Fruit fly (Drosophila melanogaster) whole organism, embryonic: Measurements from ENCODE around the gene Pisd.

Experiments used
- Atf3 ChIP-seq: fragments of 200-800 bp; sonication (Bioruptor generic); optimal IDR thresholded peaks from 3 replicates; lab custom pipeline; 2016; ENCODE audit warnings: missing biosample characterization, missing genetic modification characterization
- Bgb ChIP-seq: fragments of 200-800 bp; sonication (Bioruptor generic); IDR thresholded peaks from 2 replicates; pipeline ENCODE4 v1.3.6; 2022; ENCODE audit warnings: missing biosample characterization, missing genetic modification characterization; ENCODE audit not compliant: partially characterized antibody
- Blimp-1 ChIP-seq: fragments of 200-800 bp; sonication (Bioruptor generic); optimal IDR thresholded peaks from 3 replicates; lab custom pipeline; 2018; ENCODE audit warnings: missing biosample characterization, missing genetic modification characterization, mild to moderate bottlenecking, moderate library complexity, missing genetic modification reagents
- CG10209 ChIP-seq: fragments of 200-800 bp; sonication (Bioruptor generic); optimal IDR thresholded peaks from 3 replicates; lab custom pipeline; 2017; ENCODE audit warnings: missing biosample characterization, mild to moderate bottlenecking, missing genetic modification characterization, missing genetic modification reagents
- CG10321 ChIP-seq: fragments of 200-800 bp; sonication (Bioruptor generic); IDR thresholded peaks from 2 replicates; pipeline ENCODE4 v1.3.6; 2022; ENCODE audit warnings: missing biosample characterization, missing genetic modification characterization
- CG11560 ChIP-seq: fragments of 200-800 bp; sonication (Bioruptor generic); IDR thresholded peaks from 3 replicates; pipeline ENCODE4 v1.3.6; 2022; ENCODE audit warnings: missing biosample characterization, missing genetic modification characterization
- CG12391 ChIP-seq: fragments of 200-800 bp; sonication (Bioruptor generic); optimal IDR thresholded peaks from 3 replicates; lab custom pipeline; 2018; ENCODE audit warnings: missing biosample characterization, mild to moderate bottlenecking, missing genetic modification characterization, moderate library complexity
- CG13424 ChIP-seq: fragments of 200-800 bp; sonication (Bioruptor generic); optimal IDR thresholded peaks from 2 replicates; lab custom pipeline; 2019; ENCODE audit warnings: missing biosample characterization, mild to moderate bottlenecking, missing genetic modification characterization, moderate library complexity
- CG16815 ChIP-seq: fragments of 200-800 bp; sonication (Bioruptor generic); optimal IDR thresholded peaks from 3 replicates; lab custom pipeline; 2017; ENCODE audit warnings: missing biosample characterization, mild to moderate bottlenecking, missing genetic modification characterization
- CG2120 ChIP-seq: fragments of 200-800 bp; sonication (Bioruptor generic); optimal IDR thresholded peaks from 3 replicates; lab custom pipeline; 2016; ENCODE audit warnings: missing biosample characterization, missing genetic modification characterization
- CG31388 ChIP-seq: fragments of 200-800 bp; sonication (Bioruptor generic); optimal IDR thresholded peaks from 2 replicates; lab custom pipeline; 2016; ENCODE audit warnings: missing biosample characterization, missing genetic modification characterization
- CG3281 ChIP-seq: fragments of 200-800 bp; sonication (Bioruptor generic); optimal IDR thresholded peaks from 3 replicates; lab custom pipeline; 2017; ENCODE audit warnings: missing biosample characterization, mild to moderate bottlenecking, missing genetic modification characterization
- CG4360 ChIP-seq: fragments of 200-800 bp; sonication (Bioruptor generic); IDR thresholded peaks from 2 replicates; pipeline ENCODE4 v1.3.6; 2022; ENCODE audit warnings: missing biosample characterization, missing genetic modification characterization
- CG5245 ChIP-seq: fragments of 200-800 bp; sonication (Bioruptor generic); optimal IDR thresholded peaks from 3 replicates; lab custom pipeline; 2016; ENCODE audit warnings: missing biosample characterization, missing genetic modification characterization
- CG5953 ChIP-seq: fragments of 200-800 bp; sonication (Bioruptor generic); IDR thresholded peaks from 2 replicates; pipeline ENCODE4 v1.3.6; 2022; ENCODE audit warnings: missing biosample characterization, missing genetic modification characterization
- CG6175 ChIP-seq: fragments of 200-800 bp; sonication (Bioruptor generic); IDR thresholded peaks from 3 replicates; pipeline ENCODE4 v1.3.6; 2022; ENCODE audit warnings: missing biosample characterization, missing genetic modification characterization
- CG7556 ChIP-seq: fragments of 200-800 bp; sonication (Bioruptor generic); optimal IDR thresholded peaks from 2 replicates; lab custom pipeline; 2017; ENCODE audit warnings: missing biosample characterization, mild to moderate bottlenecking, missing genetic modification characterization
- CG8089 ChIP-seq: fragments of 200-800 bp; sonication (Bioruptor generic); optimal IDR thresholded peaks from 3 replicates; lab custom pipeline; 2016; ENCODE audit warnings: missing biosample characterization, missing genetic modification characterization
- CG8478 ChIP-seq: fragments of >200 bp; optimal IDR thresholded peaks from 2 replicates; lab custom pipeline; 2018
- Dek ChIP-seq: fragments of 200-800 bp; sonication (Bioruptor generic); optimal IDR thresholded peaks from 3 replicates; lab custom pipeline; 2019; ENCODE audit warnings: missing biosample characterization, mild to moderate bottlenecking, missing genetic modification characterization, moderate library complexity
- Ets65A ChIP-seq: fragments of 200-800 bp; sonication (Bioruptor generic); peaks from one replicate; lab custom pipeline; 2016; ENCODE audit warnings: missing biosample characterization, missing genetic modification characterization
- H15 ChIP-seq: fragments of 200-800 bp; sonication (Bioruptor generic); IDR thresholded peaks from 3 replicates; pipeline ENCODE4 v1.3.6; 2022; ENCODE audit warnings: missing biosample characterization, missing genetic modification characterization
- Hmx ChIP-seq: fragments of 200-800 bp; sonication (Bioruptor generic); optimal IDR thresholded peaks from 2 replicates; lab custom pipeline; 2016; ENCODE audit warnings: missing biosample characterization, missing genetic modification characterization
- Kr ChIP-seq: fragments of 200-800 bp; sonication (Bioruptor generic); optimal IDR thresholded peaks from 2 replicates; lab custom pipeline; 2017; ENCODE audit warnings: missing biosample characterization, mild to moderate bottlenecking, missing genetic modification characterization
- Ssrp ChIP-seq: fragments of 200-800 bp; sonication (Bioruptor generic); optimal IDR thresholded peaks from 2 replicates; lab custom pipeline; 2018; ENCODE audit warnings: missing biosample characterization, mild to moderate bottlenecking, missing genetic modification characterization, moderate library complexity
- Usf ChIP-seq: fragments of 200-800 bp; sonication (Bioruptor generic); optimal IDR thresholded peaks from 2 replicates; lab custom pipeline; 2017; ENCODE audit warnings: missing genotype, missing biosample characterization, missing genetic modification characterization
- Vsx1 ChIP-seq: fragments of 200-800 bp; sonication (Bioruptor generic); optimal IDR thresholded peaks from 2 replicates; lab custom pipeline; 2017; ENCODE audit warnings: missing biosample characterization, mild to moderate bottlenecking, missing genetic modification characterization, missing genetic modification reagents
- bcd ChIP-seq: fragments of 200-800 bp; sonication (Bioruptor generic); optimal IDR thresholded peaks from 2 replicates; lab custom pipeline; 2017; ENCODE audit warnings: missing biosample characterization, mild to moderate bottlenecking, missing genetic modification characterization
- bsh ChIP-seq, 2 experiments: fragments of 200-800 bp; sonication (Bioruptor generic); optimal IDR thresholded peaks; 2 replicates each; lab custom pipeline; 2017 to 2018; ENCODE audit warnings: mild to moderate bottlenecking in 2 of 2, missing biosample characterization in 2 of 2, missing genetic modification characterization in 2 of 2, moderate library complexity in 1 of 2
- caup ChIP-seq: fragments of 200-800 bp; sonication (Bioruptor generic); optimal IDR thresholded peaks from 3 replicates; lab custom pipeline; 2017; ENCODE audit warnings: missing biosample characterization, mild to moderate bottlenecking, missing genetic modification characterization, moderate library complexity; ENCODE audit not compliant: severe bottlenecking
- chn ChIP-seq: fragments of 200-800 bp; sonication (Bioruptor generic); optimal IDR thresholded peaks from 2 replicates; lab custom pipeline; 2016; ENCODE audit warnings: missing biosample characterization, missing genetic modification characterization
- crc ChIP-seq: fragments of 200-800 bp; sonication (Bioruptor generic); optimal IDR thresholded peaks from 2 replicates; lab custom pipeline; 2016; ENCODE audit warnings: missing biosample characterization, missing genetic modification characterization
- croc ChIP-seq: fragments of 200-800 bp; sonication (Bioruptor generic); conservative IDR thresholded peaks from 3 replicates; pipeline ENCODE4 v1.3.6; 2022; ENCODE audit warnings: missing biosample characterization, missing genetic modification characterization
- crp ChIP-seq, 2 experiments: fragments of 200-800 bp; sonication (Bioruptor generic); optimal IDR thresholded peaks; 2 replicates in 1 of 2; 3 replicates in 1 of 2; lab custom pipeline; 2017; ENCODE audit warnings: missing biosample characterization in 2 of 2, missing genetic modification characterization in 2 of 2, mild to moderate bottlenecking in 1 of 2, moderate library complexity in 1 of 2
- dan ChIP-seq: fragments of 200-800 bp; sonication (Bioruptor generic); IDR thresholded peaks from 2 replicates; pipeline ENCODE4 v1.3.6; 2022; ENCODE audit warnings: missing biosample characterization, missing genetic modification characterization
- fru ChIP-seq: fragments of >200 bp; optimal IDR thresholded peaks from 2 replicates; lab custom pipeline; 2017
- gcm ChIP-seq: fragments of 200-800 bp; sonication (Bioruptor generic); optimal IDR thresholded peaks from 2 replicates; lab custom pipeline; 2019; ENCODE audit warnings: missing biosample characterization, mild to moderate bottlenecking, missing genetic modification characterization, moderate library complexity
- grn ChIP-seq: fragments of 200-800 bp; sonication (Bioruptor generic); optimal IDR thresholded peaks from 3 replicates; lab custom pipeline; 2017; ENCODE audit warnings: missing biosample characterization, missing genetic modification characterization
- gsb ChIP-seq: fragments of 200-800 bp; sonication (Bioruptor generic); IDR thresholded peaks from 2 replicates; pipeline ENCODE4 v1.3.6; 2022; ENCODE audit warnings: missing biosample characterization, missing genetic modification characterization
- insv ChIP-seq, 2 experiments: fragments of 200-800 bp; sonication (Bioruptor generic); optimal IDR thresholded peaks; 3 replicates each; lab custom pipeline; 2016 to 2018; ENCODE audit warnings: missing biosample characterization in 2 of 2, missing genetic modification characterization in 2 of 2
- jing ChIP-seq: fragments of 200-800 bp; sonication (Bioruptor generic); optimal IDR thresholded peaks from 2 replicates; lab custom pipeline; 2018; ENCODE audit warnings: missing biosample characterization, mild to moderate bottlenecking, missing genetic modification characterization
- jumu ChIP-seq: fragments of 200-800 bp; sonication (Bioruptor generic); optimal IDR thresholded peaks from 3 replicates; lab custom pipeline; 2016; ENCODE audit warnings: missing biosample characterization, missing genetic modification characterization
- kah ChIP-seq: fragments of 200-800 bp; sonication (Bioruptor generic); optimal IDR thresholded peaks from 2 replicates; lab custom pipeline; 2018; ENCODE audit warnings: missing biosample characterization, mild to moderate bottlenecking, missing genetic modification characterization
- kni ChIP-seq: fragments of 200-800 bp; sonication (Bioruptor generic); optimal IDR thresholded peaks from 3 replicates; lab custom pipeline; 2017; ENCODE audit warnings: mild to moderate bottlenecking, missing biosample characterization, missing genetic modification reagents, missing genetic modification characterization
- oc ChIP-seq: fragments of 200-800 bp; sonication (Bioruptor generic); optimal IDR thresholded peaks from 2 replicates; lab custom pipeline; 2018; ENCODE audit warnings: missing biosample characterization, mild to moderate bottlenecking, missing genetic modification characterization, moderate library complexity
- odd ChIP-seq: fragments of 200-800 bp; sonication (Bioruptor generic); optimal IDR thresholded peaks from 2 replicates; lab custom pipeline; 2017; ENCODE audit warnings: missing biosample characterization, mild to moderate bottlenecking, missing genetic modification characterization
- pnt ChIP-seq: fragments of 200-800 bp; sonication (Bioruptor generic); optimal IDR thresholded peaks from 3 replicates; lab custom pipeline; 2016; ENCODE audit warnings: missing biosample characterization, missing genetic modification characterization
- schlank ChIP-seq: fragments of 200-800 bp; sonication (Bioruptor generic); optimal IDR thresholded peaks from 2 replicates; lab custom pipeline; 2018; ENCODE audit warnings: missing biosample characterization, mild to moderate bottlenecking, missing genetic modification characterization
- tll ChIP-seq, 2 experiments: fragments of 200-800 bp in 1 of 2; fragments of >200 bp in 1 of 2; sonication (Bioruptor generic) in 1 of 2; optimal IDR thresholded peaks; 2 replicates each; lab custom pipeline; 2017 to 2019; ENCODE audit warnings: missing biosample characterization in 2 of 2, missing genetic modification characterization in 2 of 2, mild to moderate bottlenecking in 1 of 2, moderate library complexity in 1 of 2
- tna ChIP-seq: fragments of 200-800 bp; sonication (Bioruptor generic); IDR thresholded peaks from 2 replicates; pipeline ENCODE4 v1.3.6; 2022; ENCODE audit warnings: missing biosample characterization, missing genetic modification characterization; ENCODE audit not compliant: partially characterized antibody
- zen ChIP-seq: fragments of 200-800 bp; sonication (Bioruptor generic); optimal IDR thresholded peaks from 3 replicates; lab custom pipeline; 2018; ENCODE audit warnings: missing biosample characterization, mild to moderate bottlenecking, missing genetic modification characterization, moderate library complexity
- zfh1 ChIP-seq: fragments of 200-800 bp; sonication (Bioruptor generic); IDR thresholded peaks from 3 replicates; pipeline ENCODE4 v1.3.6; 2022; ENCODE audit warnings: missing biosample characterization, missing genetic modification characterization

Gene Pisd

DNA sequence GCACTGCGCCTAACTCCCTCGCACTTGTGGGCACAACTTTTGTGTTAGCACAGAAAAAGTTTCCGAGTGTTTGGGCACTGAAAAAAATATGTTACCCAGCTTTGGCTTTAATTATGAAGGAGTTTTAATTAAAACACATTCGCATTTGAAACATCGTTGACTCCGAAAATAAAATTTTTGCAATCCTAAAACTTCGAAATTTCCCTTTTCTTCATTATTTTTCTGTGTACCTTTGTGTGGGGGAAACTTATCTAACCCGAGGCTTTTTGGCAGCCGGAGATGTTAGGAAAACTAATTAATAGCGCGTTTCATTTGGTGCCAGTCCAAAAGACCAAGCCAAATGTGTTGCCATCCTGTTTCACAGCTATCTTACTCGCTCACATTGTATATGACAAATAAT lies 41.1 kb downstream of the Pisd start (continued):
- TF ChIP-seq dan (GFP tag; lab: Robert Waterston, UW) (no peak), Vsx1 (GFP tag; lab: Kevin White, UChicago) (no peak), crc (GFP tag; lab: Kevin White, UChicago) (no peak), pnt (no peak), Ets65A (GFP tag; lab: Kevin White, UChicago) (peak; percentile 72), CG7556 (GFP tag; lab: Kevin White, UChicago) (no peak), grn (GFP tag; lab: Kevin White, UChicago) (no peak), H15 (GFP tag; lab: Robert Waterston, UW) (no peak), CG8478 (no peak), fru (lab: Kevin White, UChicago) (no peak), odd (GFP tag; lab: Kevin White, UChicago) (no peak), CG5953 (GFP tag; lab: Robert Waterston, UW) (no peak), CG13424 (tag; lab: Kevin White, UChicago) (no peak), CG8089 (GFP tag; lab: Kevin White, UChicago) (no peak), CG2120 (GFP tag; lab: Kevin White, UChicago) (peak; percentile 35), jumu (GFP tag; lab: Kevin White, UChicago) (no peak), gcm (GFP tag; lab: Kevin White, UChicago) (no peak), schlank (no peak), CG11560 (tag; lab: Robert Waterston, UW) (no peak), CG31388 (GFP tag; lab: Kevin White, UChicago) (no peak), zfh1 (GFP tag; lab: Robert Waterston, UW) (no peak), kah (GFP tag; lab: Kevin White, UChicago) (no peak), Hmx (no peak), tna (GFP tag; lab: Robert Waterston, UW) (no peak), Kr (GFP tag; lab: Kevin White, UChicago) (no peak), CG6175 (GFP tag; lab: Robert Waterston, UW) (no peak), insv (GFP tag; optimal IDR thresholded peaks at IDR 0.05; lab: Kevin White, UChicago) (no peak), CG10321 (no peak), oc (tag; lab: Kevin White, UChicago) (no peak), CG16815 (GFP tag; lab: Kevin White, UChicago) (no peak), caup (GFP tag; lab: Kevin White, UChicago) (no peak), Blimp-1 (no peak), Dek (peak; percentile 27), CG4360 (GFP tag; lab: Robert Waterston, UW) (no peak), CG3281 (GFP tag; lab: Kevin White, UChicago) (peak; percentile 24), tll (GFP tag; optimal IDR thresholded peaks at IDR 0.05; lab: Kevin White, UChicago) (no peak), kni (no peak), Ssrp (no peak), zen (tag; lab: Kevin White, UChicago) (no peak), croc (GFP tag; lab: Robert Waterston, UW) (no peak), CG10209 (GFP tag; lab: Kevin White, UChicago) (no peak), Atf3 (GFP tag; lab: Kevin White, UChicago) (no peak), jing (GFP tag; lab: Kevin White, UChicago) (no peak), chn (GFP tag; lab: Kevin White, UChicago) (no peak), crp (GFP tag; optimal IDR thresholded peaks at IDR 0.05; lab: Kevin White, UChicago) (no peak), CG5245 (GFP tag; lab: Kevin White, UChicago) (no peak), bcd (GFP tag; lab: Kevin White, UChicago) (no peak), Bgb (GFP tag; lab: Robert Waterston, UW) (no peak), CG12391 (no peak), gsb (no peak), bsh (GFP tag; optimal IDR thresholded peaks at IDR 0.05; lab: Kevin White, UChicago) (no peak), Usf (GFP tag; lab: Kevin White, UChicago) (no peak)
